1 fruit fly cellular context compared by ENCODE assay signal in the genomic region with DNA sequence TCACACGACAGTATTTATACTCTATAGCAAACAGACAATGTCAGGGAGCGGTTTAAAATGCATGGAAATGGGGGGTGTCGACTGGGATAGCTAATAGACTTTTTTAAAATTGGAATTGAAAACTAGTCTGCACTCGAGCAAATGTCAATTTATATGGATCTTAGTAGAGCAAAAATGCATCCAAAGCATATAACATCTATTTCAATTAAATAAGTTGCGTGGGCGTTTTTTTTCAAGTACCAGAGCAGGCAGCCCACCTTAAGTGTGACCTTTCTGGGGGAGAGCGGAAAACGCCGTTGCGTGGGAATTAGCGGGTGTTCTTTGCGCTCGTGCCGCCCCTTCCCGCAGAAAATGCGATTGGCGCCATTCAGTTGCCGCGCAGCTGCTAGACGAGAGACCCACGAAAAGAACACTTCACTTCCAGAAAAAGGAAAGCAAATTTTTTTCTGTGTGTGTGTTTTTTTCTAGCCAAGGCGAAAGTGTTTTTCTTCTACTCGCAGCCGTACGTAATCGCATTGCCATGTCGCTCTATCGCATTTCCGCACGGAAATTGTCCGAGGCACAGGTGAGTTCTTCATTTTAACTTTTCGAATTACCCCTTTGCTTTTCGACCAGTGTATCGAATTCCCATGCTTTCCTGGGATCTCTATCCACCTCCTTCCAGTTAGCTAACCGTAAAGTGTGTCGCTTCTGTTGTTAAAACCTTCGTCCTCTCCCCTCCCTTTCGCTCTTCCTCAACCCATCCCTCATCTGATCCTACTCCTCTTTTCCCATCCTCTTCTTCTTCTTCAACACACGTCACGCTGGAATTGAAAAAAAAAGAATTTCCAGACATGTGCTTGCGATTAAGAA.
A peak's percentile ranks its signal among the peaks of the same experiment; 100 is the strongest.
TF ChIP-seq lines count a peak whose summit lies in the region.

No protein-coding gene starts in this region.

TF ChIP-seq in whole organism, embryonic, 481 proteins besides CTCF, POLR2A, EP300 and RAD21 (continued from another document and continues in another):
- TF ChIP-seq CG2116 (GFP tag; optimal IDR thresholded peaks at IDR 0.05; lab: Kevin White, UChicago) (peak; percentile 58), Lim3 (GFP tag; IDR thresholded peaks at IDR 0.05; lab: Robert Waterston, UW) (no peak), NC2β (GFP tag; optimal IDR thresholded peaks at IDR 0.05; lab: Kevin White, UChicago) (peak; percentile 25), HmgD (GFP tag; optimal IDR thresholded peaks at IDR 0.05; lab: Kevin White, UChicago) (no peak), vvl (GFP tag; IDR thresholded peaks at IDR 0.05; lab: Robert Waterston, UW) (peak; percentile 57; the same call in 1 of the 2 replicates), CG1832 (GFP tag; optimal IDR thresholded peaks at IDR 0.05; lab: Kevin White, UChicago) (no peak), CG17829 (tag; optimal IDR thresholded peaks at IDR 0.05; lab: Kevin White, UChicago) (peak; percentile 1), Pdp1 (GFP tag; optimal IDR thresholded peaks at IDR 0.05; lab: Kevin White, UChicago) (peak in 1 of 2 experiments; percentile 27), pzg (GFP tag; optimal IDR thresholded peaks at IDR 0.05; lab: Kevin White, UChicago) (peak; percentile 74), Ptx1 (GFP tag; IDR thresholded peaks at IDR 0.05; lab: Robert Waterston, UW) (no peak), az2 (GFP tag; optimal IDR thresholded peaks at IDR 0.05; lab: Kevin White, UChicago) (no peak), sisA (GFP tag; IDR thresholded peaks at IDR 0.05; lab: Robert Waterston, UW) (no peak), MESR4 (GFP tag; optimal IDR thresholded peaks at IDR 0.05; lab: Kevin White, UChicago) (peak; percentile 51), Neu2 (GFP tag; optimal IDR thresholded peaks at IDR 0.05; lab: Kevin White, UChicago; ENCODE audit: borderline replicate concordance) (no peak), Hand (GFP tag; optimal IDR thresholded peaks at IDR 0.05; lab: Kevin White, UChicago) (no peak), gt (GFP tag; IDR thresholded peaks at IDR 0.05; lab: Robert Waterston, UW) (no peak), CG11093 (GFP tag; IDR thresholded peaks at IDR 0.05; lab: Robert Waterston, UW) (no peak), CG2678 (tag; optimal IDR thresholded peaks at IDR 0.05; lab: Kevin White, UChicago) (peak; percentile 7), sim (GFP tag; IDR thresholded peaks at IDR 0.05; lab: Robert Waterston, UW) (0 out of 2 replicates have a peak, but pooled peaks have one; percentile 6), Jarid2 (GFP tag; optimal IDR thresholded peaks at IDR 0.05; lab: Kevin White, UChicago) (peak; percentile 77), CG18599 (GFP tag; optimal IDR thresholded peaks at IDR 0.05; lab: Kevin White, UChicago) (peak; percentile 56), CG11723 (GFP tag; optimal IDR thresholded peaks at IDR 0.05; lab: Kevin White, UChicago) (peak; percentile 2), Antp (GFP tag; optimal IDR thresholded peaks at IDR 0.05; lab: Kevin White, UChicago) (peak; percentile 2), Meics (GFP tag; optimal IDR thresholded peaks at IDR 0.05; lab: Kevin White, UChicago) (peak; percentile 44), wek (GFP tag; optimal IDR thresholded peaks at IDR 0.05; lab: Kevin White, UChicago) (peak; percentile 12), usp (GFP tag; optimal IDR thresholded peaks at IDR 0.05; lab: Kevin White, UChicago) (no peak), stwl (tag; optimal IDR thresholded peaks at IDR 0.05; lab: Kevin White, UChicago) (peak; percentile 60), dysf (GFP tag; IDR thresholded peaks at IDR 0.05; lab: Robert Waterston, UW) (0 out of 3 replicates have a peak, but pooled peaks have one; percentile 20), HLH3B (GFP tag; IDR thresholded peaks at IDR 0.05; lab: Robert Waterston, UW) (0 out of 2 replicates have a peak, but pooled peaks have one; percentile 14), CG31365 (tag; optimal IDR thresholded peaks at IDR 0.05; lab: Kevin White, UChicago) (no peak), sc (optimal IDR thresholded peaks at IDR 0.05; lab: Kevin White, UChicago) (no peak), sc (GFP tag; optimal IDR thresholded peaks at IDR 0.05; lab: Kevin White, UChicago) (no peak), kni (GFP tag; optimal IDR thresholded peaks at IDR 0.05; lab: Kevin White, UChicago) (no peak), CG15514 (GFP tag; optimal IDR thresholded peaks at IDR 0.05; lab: Kevin White, UChicago) (peak; percentile 66), psq (GFP tag; optimal IDR thresholded peaks at IDR 0.05; lab: Kevin White, UChicago) (no peak), mam (GFP tag; optimal IDR thresholded peaks at IDR 0.05; lab: Kevin White, UChicago) (peak; percentile 5), tll (GFP tag; optimal IDR thresholded peaks at IDR 0.05; lab: Kevin White, UChicago) (peak in 1 of 2 experiments; percentile 2), Ravus (GFP tag; IDR thresholded peaks at IDR 0.05; lab: Robert Waterston, UW) (no peak), CG11504 (tag; optimal IDR thresholded peaks at IDR 0.05; lab: Kevin White, UChicago) (peak; percentile 19), HLH54F (GFP tag; optimal IDR thresholded peaks at IDR 0.05; lab: Kevin White, UChicago) (peak; percentile 6), Sin3A (optimal IDR thresholded peaks at IDR 0.05; lab: Kevin White, UChicago) (peak; percentile 81), Hmr (GFP tag; optimal IDR thresholded peaks at IDR 0.05; lab: Kevin White, UChicago) (peak; percentile 55), HLH4C (GFP tag; IDR thresholded peaks at IDR 0.05; lab: Robert Waterston, UW; ENCODE audit: partially characterized antibody) (no peak), hb (GFP tag; IDR thresholded peaks at IDR 0.05; lab: Robert Waterston, UW; ENCODE audit: partially characterized antibody) (no peak), oc (tag; optimal IDR thresholded peaks at IDR 0.05; lab: Kevin White, UChicago) (peak; percentile 2), bsh (GFP tag; optimal IDR thresholded peaks at IDR 0.05; lab: Kevin White, UChicago) (peak in 1 of 2 experiments; percentile 12), CG10321 (GFP tag; IDR thresholded peaks at IDR 0.05; lab: Robert Waterston, UW) (no peak), gcm (GFP tag; optimal IDR thresholded peaks at IDR 0.05; lab: Kevin White, UChicago) (peak; percentile 16), hkb (optimal IDR thresholded peaks at IDR 0.05; lab: Kevin White, UChicago) (peak; percentile 49), hkb (GFP tag; IDR thresholded peaks at IDR 0.05; lab: Robert Waterston, UW) (peak; percentile 39; the same call in 1 of the 2 replicates), MTF-1 (GFP tag; optimal IDR thresholded peaks at IDR 0.05; lab: Kevin White, UChicago; ENCODE audit: borderline replicate concordance) (peak; percentile 38), Awh (GFP tag; IDR thresholded peaks at IDR 0.05; lab: Robert Waterston, UW) (0 out of 2 replicates have a peak, but pooled peaks have one; percentile 17), CG17385 (GFP tag; optimal IDR thresholded peaks at IDR 0.05; lab: Kevin White, UChicago) (peak; percentile 85), Xrp1 (GFP tag; IDR thresholded peaks at IDR 0.05; lab: Robert Waterston, UW) (peak; percentile 27; the same call in 1 of the 2 replicates), dan (GFP tag; IDR thresholded peaks at IDR 0.05; lab: Robert Waterston, UW) (no peak), sug (tag; optimal IDR thresholded peaks at IDR 0.05; lab: Kevin White, UChicago) (peak; percentile 25), Sry-δ (GFP tag; optimal IDR thresholded peaks at IDR 0.05; lab: Kevin White, UChicago) (peak; percentile 48), cwo (GFP tag; optimal IDR thresholded peaks at IDR 0.05; lab: Kevin White, UChicago) (peak; percentile 23), ash1 (GFP tag; optimal IDR thresholded peaks at IDR 0.05; lab: Kevin White, UChicago) (peak; percentile 15), CG13775 (GFP tag; optimal IDR thresholded peaks at IDR 0.05; lab: Kevin White, UChicago) (peak; percentile 24), chif (GFP tag; optimal IDR thresholded peaks at IDR 0.05; lab: Kevin White, UChicago) (no peak), twi (tag; optimal IDR thresholded peaks at IDR 0.05; lab: Kevin White, UChicago) (peak; percentile 9), Sry-β (GFP tag; optimal IDR thresholded peaks at IDR 0.05; lab: Kevin White, UChicago) (no peak), Hsf (GFP tag; optimal IDR thresholded peaks at IDR 0.05; lab: Kevin White, UChicago) (no peak), Hr51 (GFP tag; optimal IDR thresholded peaks at IDR 0.05; lab: Kevin White, UChicago) (no peak), CG10462 (GFP tag; optimal IDR thresholded peaks at IDR 0.05; lab: Kevin White, UChicago) (no peak), CG10431 (GFP tag; optimal IDR thresholded peaks at IDR 0.05; lab: Kevin White, UChicago) (peak; percentile 32), CG8924 (tag; optimal IDR thresholded peaks at IDR 0.05; lab: Kevin White, UChicago) (peak; percentile 15), CG7987 (GFP tag; optimal IDR thresholded peaks at IDR 0.05; lab: Kevin White, UChicago) (peak; percentile 33), CG6813 (GFP tag; optimal IDR thresholded peaks at IDR 0.05; lab: Kevin White, UChicago) (no peak), yki (optimal IDR thresholded peaks at IDR 0.05; lab: Kevin White, UChicago) (no peak), CrebB (tag; optimal IDR thresholded peaks at IDR 0.05; lab: Kevin White, UChicago) (peak; percentile 1), gfzf (GFP tag; optimal IDR thresholded peaks at IDR 0.05; lab: Kevin White, UChicago) (peak; percentile 90), dmrt99B (tag; optimal IDR thresholded peaks at IDR 0.05; lab: Kevin White, UChicago) (no peak), cad (GFP tag; optimal IDR thresholded peaks at IDR 0.05; lab: Kevin White, UChicago) (no peak), esg (GFP tag; conservative IDR thresholded peaks at IDR 0.05; lab: Robert Waterston, UW) (no peak), al (GFP tag; IDR thresholded peaks at IDR 0.05; lab: Robert Waterston, UW) (no peak), Dref (GFP tag; IDR thresholded peaks at IDR 0.05; lab: Robert Waterston, UW) (0 out of 2 replicates have a peak, but pooled peaks have one; percentile 25), Camta (GFP tag; optimal IDR thresholded peaks at IDR 0.05; lab: Kevin White, UChicago) (no peak), CG12659 (GFP tag; optimal IDR thresholded peaks at IDR 0.05; lab: Kevin White, UChicago) (peak; percentile 56), CG3847 (GFP tag; IDR thresholded peaks at IDR 0.05; lab: Robert Waterston, UW) (peak; percentile 84), CG6791 (GFP tag; IDR thresholded peaks at IDR 0.05; lab: Robert Waterston, UW; ENCODE audit: partially characterized antibody) (0 out of 3 replicates have a peak, but pooled peaks have one; percentile 39), org-1 (GFP tag; optimal IDR thresholded peaks at IDR 0.05; lab: Kevin White, UChicago) (no peak), CG1233 (GFP tag; optimal IDR thresholded peaks at IDR 0.05; lab: Kevin White, UChicago) (no peak), ken (GFP tag; IDR thresholded peaks at IDR 0.05; lab: Robert Waterston, UW) (0 out of 3 replicates have a peak, but pooled peaks have one; percentile 39), CG30431 (GFP tag; optimal IDR thresholded peaks at IDR 0.05; lab: Kevin White, UChicago) (no peak), crp (GFP tag; optimal IDR thresholded peaks at IDR 0.05; lab: Kevin White, UChicago) (peak in 1 of 2 experiments; percentile 18), CoRest (tag; optimal IDR thresholded peaks at IDR 0.05; lab: Kevin White, UChicago) (peak; percentile 26), grn (GFP tag; optimal IDR thresholded peaks at IDR 0.05; lab: Kevin White, UChicago) (no peak), kay (GFP tag; optimal IDR thresholded peaks at IDR 0.05; lab: Kevin White, UChicago) (no peak), CG4617 (GFP tag; optimal IDR thresholded peaks at IDR 0.05; lab: Kevin White, UChicago; ENCODE audit: borderline replicate concordance) (peak; percentile 9), CG12236 (GFP tag; optimal IDR thresholded peaks at IDR 0.05; lab: Kevin White, UChicago) (no peak), slp2 (GFP tag; optimal IDR thresholded peaks at IDR 0.05; lab: Kevin White, UChicago) (no peak), E2f1 (GFP tag; IDR thresholded peaks at IDR 0.05; lab: Robert Waterston, UW) (peak; percentile 45; the same call in 1 of the 2 replicates), CG32767 (GFP tag; IDR thresholded peaks at IDR 0.05; lab: Robert Waterston, UW) (0 out of 2 replicates have a peak, but pooled peaks have one; percentile 29), ems (GFP tag; optimal IDR thresholded peaks at IDR 0.05; lab: Kevin White, UChicago) (no peak), Bgb (GFP tag; IDR thresholded peaks at IDR 0.05; lab: Robert Waterston, UW; ENCODE audit: partially characterized antibody) (peak; percentile 43; the same call in 1 of the 2 replicates), trh (GFP tag; optimal IDR thresholded peaks at IDR 0.05; lab: Kevin White, UChicago) (no peak), klu (GFP tag; IDR thresholded peaks at IDR 0.05; lab: Robert Waterston, UW) (peak; percentile 87; the same call in 1 of the 2 replicates), CG1647 (GFP tag; optimal IDR thresholded peaks at IDR 0.05; lab: Kevin White, UChicago) (no peak), CG15479 (GFP tag; optimal IDR thresholded peaks at IDR 0.05; lab: Kevin White, UChicago) (peak; percentile 20), Blimp-1 (GFP tag; optimal IDR thresholded peaks at IDR 0.05; lab: Kevin White, UChicago) (peak; percentile 66), CG3407 (GFP tag; optimal IDR thresholded peaks at IDR 0.05; lab: Kevin White, UChicago) (no peak), hbn (GFP tag; IDR thresholded peaks at IDR 0.05; lab: Robert Waterston, UW; ENCODE audit: partially characterized antibody) (0 out of 2 replicates have a peak, but pooled peaks have one; percentile 17), CG10543 (GFP tag; optimal IDR thresholded peaks at IDR 0.05; lab: Kevin White, UChicago) (peak; percentile 63), ewg (GFP tag; optimal IDR thresholded peaks at IDR 0.05; lab: Kevin White, UChicago) (peak; percentile 57), CG13287 (GFP tag; IDR thresholded peaks at IDR 0.05; lab: Robert Waterston, UW; ENCODE audit: partially characterized antibody) (peak; percentile 27; the same call in 1 of the 2 replicates), sens (GFP tag; lab: Kevin White, UChicago) (peak; percentile 35), mirr (GFP tag; optimal IDR thresholded peaks at IDR 0.05; lab: Kevin White, UChicago) (peak; percentile 6), CG2129 (GFP tag; IDR thresholded peaks at IDR 0.05; lab: Robert Waterston, UW; ENCODE audit: partially characterized antibody) (no peak), CG4707 (GFP tag; optimal IDR thresholded peaks at IDR 0.05; lab: Kevin White, UChicago) (no peak), bowl (GFP tag; IDR thresholded peaks at IDR 0.05; lab: Robert Waterston, UW) (no peak), CG13624 (GFP tag; optimal IDR thresholded peaks at IDR 0.05; lab: Kevin White, UChicago) (peak; percentile 13), CG4360 (GFP tag; IDR thresholded peaks at IDR 0.05; lab: Robert Waterston, UW) (no peak; the same call in 1 of the 2 replicates), phol (tag; optimal IDR thresholded peaks at IDR 0.05; lab: Kevin White, UChicago) (peak; percentile 47), crol (GFP tag; IDR thresholded peaks at IDR 0.05; lab: Robert Waterston, UW) (peak; percentile 53), CG6254 (GFP tag; optimal IDR thresholded peaks at IDR 0.05; lab: Kevin White, UChicago) (peak; percentile 91)
